Fruit fly (Drosophila melanogaster): ENCODE data around the gene Ype.

Gene Ype

dm6 chrX:13396378-13397099 is 9.3 kb upstream of the Ype start, which contains the start of gene Bcat (continued):
- TF ChIP-seq Gug (GFP tag; IDR thresholded peaks at IDR 0.05), result no peak
- peak; percentile 43 for TF ChIP-seq spab (GFP tag; optimal IDR thresholded peaks at IDR 0.05)
- 0 out of 3 replicates have a peak, but pooled peaks have one; percentile 49 for TF ChIP-seq CG6163 (GFP tag; IDR thresholded peaks at IDR 0.05)
- peak; percentile 80 for TF ChIP-seq CG34406 (GFP tag; optimal IDR thresholded peaks at IDR 0.05)
- TF ChIP-seq CG6854 (GFP tag; optimal IDR thresholded peaks at IDR 0.05), result peak; percentile 81
- peak; percentile 72 for TF ChIP-seq Sox15 (GFP tag; optimal IDR thresholded peaks at IDR 0.05)
- peak; percentile 66 for TF ChIP-seq topi (GFP tag; optimal IDR thresholded peaks at IDR 0.05)
- peak; percentile 47 for TF ChIP-seq Ets21C (GFP tag; optimal IDR thresholded peaks at IDR 0.05)
- TF ChIP-seq Hr38 (GFP tag; optimal IDR thresholded peaks at IDR 0.05), result no peak
- TF ChIP-seq CG7368 (GFP tag; optimal IDR thresholded peaks at IDR 0.05), result peak; percentile 46
- TF ChIP-seq CG1621 (tag; optimal IDR thresholded peaks at IDR 0.05), result peak; percentile 14
- peak; percentile 60 for TF ChIP-seq CG31627 (GFP tag; optimal IDR thresholded peaks at IDR 0.05)
- TF ChIP-seq CG11902 (GFP tag; optimal IDR thresholded peaks at IDR 0.05), result peak; percentile 46
- peak; percentile 38; the same call in 1 of the 2 replicates for TF ChIP-seq CG15336 (GFP tag; IDR thresholded peaks at IDR 0.05)
- TF ChIP-seq Lpt (GFP tag; optimal IDR thresholded peaks at IDR 0.05), result no peak
- TF ChIP-seq CG10669 (GFP tag; optimal IDR thresholded peaks at IDR 0.05), result peak; percentile 43
- peak; percentile 62 for TF ChIP-seq achi (GFP tag; optimal IDR thresholded peaks at IDR 0.05)
- peak; percentile 87 for TF ChIP-seq svp (GFP tag)

DNA sequence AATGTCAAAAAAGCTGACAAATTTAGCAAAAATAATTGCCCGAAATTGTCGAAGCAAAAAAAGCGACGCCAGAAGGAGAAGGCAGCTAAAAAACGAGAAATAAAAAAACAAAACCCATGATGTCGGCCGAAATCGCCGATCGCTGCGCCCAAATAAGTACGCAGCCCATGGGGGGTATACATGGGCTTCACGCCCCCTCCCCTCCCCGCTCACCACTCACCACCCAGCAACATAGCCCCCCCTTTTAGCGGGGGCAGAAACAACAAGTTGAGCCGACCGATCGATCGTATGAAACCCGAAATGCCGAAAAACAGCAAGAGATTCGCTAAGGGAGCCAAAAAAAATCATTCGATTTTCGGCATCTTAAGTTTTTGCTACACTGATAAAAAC is 8.8 kb upstream of the Ype start:
- peak; percentile 62; the same call in 2 of the 3 replicates for TF ChIP-seq eg (GFP tag; IDR thresholded peaks at IDR 0.05)
- TF ChIP-seq fkh (GFP tag; optimal IDR thresholded peaks at IDR 0.05), result peak; percentile 39
- no peak for TF ChIP-seq CG11902 (GFP tag; optimal IDR thresholded peaks at IDR 0.05)
- TF ChIP-seq Ets21C (GFP tag; optimal IDR thresholded peaks at IDR 0.05), result no peak
- peak; percentile 100 for TF ChIP-seq CG6854 (GFP tag; optimal IDR thresholded peaks at IDR 0.05)
- TF ChIP-seq CG6163 (GFP tag; IDR thresholded peaks at IDR 0.05), result peak; percentile 45; the same call in 1 of the 3 replicates

DNA sequence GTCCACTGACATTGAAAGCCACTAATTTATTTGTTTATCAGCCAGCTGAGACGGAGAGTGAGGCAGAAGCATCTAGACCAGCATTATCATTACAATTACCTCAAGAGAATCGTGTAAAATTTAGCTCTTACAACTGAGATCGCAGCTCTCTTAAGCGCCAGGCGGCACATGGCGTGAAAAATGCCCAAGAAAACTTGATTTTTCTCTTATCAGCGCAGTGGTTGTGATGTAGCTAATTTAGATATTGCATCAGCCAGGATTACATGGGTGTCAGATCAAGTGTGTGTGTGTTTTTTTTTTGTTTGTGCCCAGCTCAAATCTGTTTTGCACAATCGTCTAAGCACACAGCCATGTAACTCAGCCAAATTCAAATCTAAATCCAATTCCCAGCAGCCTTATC is 7.8 kb upstream of the Ype start:
- TF ChIP-seq CG6163 (GFP tag; IDR thresholded peaks at IDR 0.05), result 0 out of 3 replicates have a peak, but pooled peaks have one; percentile 10
- peak; percentile 5 for TF ChIP-seq fkh (GFP tag; optimal IDR thresholded peaks at IDR 0.05)
- TF ChIP-seq CG8119 (GFP tag; IDR thresholded peaks at IDR 0.05), result no peak

DNA sequence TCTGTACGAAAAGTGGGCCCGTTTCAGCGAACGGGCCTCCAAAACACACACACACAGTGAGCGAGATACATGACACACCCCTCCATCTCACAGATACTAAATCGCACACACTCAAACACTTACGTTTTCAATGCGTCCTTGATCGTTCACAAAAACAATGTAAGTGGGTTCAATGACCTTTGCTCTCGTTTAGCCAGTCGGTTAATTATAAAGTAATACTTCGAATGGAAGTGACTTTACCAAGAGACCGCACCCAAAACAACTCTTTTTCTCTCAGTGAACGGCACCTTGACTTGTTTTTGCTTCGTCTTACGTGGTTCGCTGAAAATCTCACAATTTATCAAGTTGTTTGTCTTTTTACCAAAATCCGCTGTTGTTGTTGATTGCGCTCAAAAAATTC is 7.1 kb upstream of the Ype start:
- TF ChIP-seq svp (GFP tag), result peak; percentile 80
- peak; percentile 40 for TF ChIP-seq CG32006 (GFP tag; optimal IDR thresholded peaks at IDR 0.05)
- no peak for TF ChIP-seq fd59A (GFP tag; optimal IDR thresholded peaks at IDR 0.05)
- no peak for TF ChIP-seq CG4318 (GFP tag; optimal IDR thresholded peaks at IDR 0.05)
- TF ChIP-seq CG8119 (GFP tag; IDR thresholded peaks at IDR 0.05), result 0 out of 3 replicates have a peak, but pooled peaks have one; percentile 22
- peak; percentile 19 for TF ChIP-seq acj6 (GFP tag; optimal IDR thresholded peaks at IDR 0.05)
- no peak for TF ChIP-seq fkh (GFP tag; optimal IDR thresholded peaks at IDR 0.05)
- TF ChIP-seq vri (GFP tag; optimal IDR thresholded peaks at IDR 0.05), result peak; percentile 47
- peak; percentile 31 for TF ChIP-seq CG31627 (GFP tag; optimal IDR thresholded peaks at IDR 0.05)
- peak; percentile 71 for TF ChIP-seq Eip78C (GFP tag)
- TF ChIP-seq CG6792 (GFP tag; optimal IDR thresholded peaks at IDR 0.05), result no peak
- no peak for TF ChIP-seq ss (GFP tag; optimal IDR thresholded peaks at IDR 0.05)
- peak; percentile 12 for TF ChIP-seq Ets21C (GFP tag; optimal IDR thresholded peaks at IDR 0.05)
- TF ChIP-seq Hr4 (GFP tag; optimal IDR thresholded peaks at IDR 0.05), result peak; percentile 16
- no peak for TF ChIP-seq CG3919 (GFP tag; optimal IDR thresholded peaks at IDR 0.05)
- peak; percentile 50 for TF ChIP-seq topi (GFP tag; optimal IDR thresholded peaks at IDR 0.05)
- TF ChIP-seq CG11762 (GFP tag; optimal IDR thresholded peaks at IDR 0.05; ENCODE audit: insufficient read depth), result no peak
- TF ChIP-seq CG10631 (GFP tag; optimal IDR thresholded peaks at IDR 0.05), result peak; percentile 21
- TF ChIP-seq CG6276 (GFP tag; optimal IDR thresholded peaks at IDR 0.05), result no peak
- no peak for TF ChIP-seq CG16779 (tag; optimal IDR thresholded peaks at IDR 0.05)
- no peak for TF ChIP-seq salr (GFP tag; optimal IDR thresholded peaks at IDR 0.05)
- TF ChIP-seq Gug (GFP tag; IDR thresholded peaks at IDR 0.05), result 0 out of 2 replicates have a peak, but pooled peaks have one; percentile 16
- TF ChIP-seq CG11294 (GFP tag; IDR thresholded peaks at IDR 0.05), result no peak
- no peak for TF ChIP-seq Sox14 (GFP tag; optimal IDR thresholded peaks at IDR 0.05)
- TF ChIP-seq eg (GFP tag; IDR thresholded peaks at IDR 0.05), result no peak; the same call in 2 of the 3 replicates
- TF ChIP-seq CG6854 (GFP tag; optimal IDR thresholded peaks at IDR 0.05), result peak; percentile 21
- TF ChIP-seq CG9139 (GFP tag; optimal IDR thresholded peaks at IDR 0.05), result no peak
- peak; percentile 59 for TF ChIP-seq Met (GFP tag; optimal IDR thresholded peaks at IDR 0.05)
- TF ChIP-seq OdsH (GFP tag; optimal IDR thresholded peaks at IDR 0.05), result peak; percentile 48
- TF ChIP-seq dac (GFP tag; optimal IDR thresholded peaks at IDR 0.05), result no peak
- no peak for TF ChIP-seq Ets96B (tag; optimal IDR thresholded peaks at IDR 0.05)
